Fruit fly (Drosophila melanogaster): ENCODE data around the gene Arv1.

Arv1 gene

DNA sequence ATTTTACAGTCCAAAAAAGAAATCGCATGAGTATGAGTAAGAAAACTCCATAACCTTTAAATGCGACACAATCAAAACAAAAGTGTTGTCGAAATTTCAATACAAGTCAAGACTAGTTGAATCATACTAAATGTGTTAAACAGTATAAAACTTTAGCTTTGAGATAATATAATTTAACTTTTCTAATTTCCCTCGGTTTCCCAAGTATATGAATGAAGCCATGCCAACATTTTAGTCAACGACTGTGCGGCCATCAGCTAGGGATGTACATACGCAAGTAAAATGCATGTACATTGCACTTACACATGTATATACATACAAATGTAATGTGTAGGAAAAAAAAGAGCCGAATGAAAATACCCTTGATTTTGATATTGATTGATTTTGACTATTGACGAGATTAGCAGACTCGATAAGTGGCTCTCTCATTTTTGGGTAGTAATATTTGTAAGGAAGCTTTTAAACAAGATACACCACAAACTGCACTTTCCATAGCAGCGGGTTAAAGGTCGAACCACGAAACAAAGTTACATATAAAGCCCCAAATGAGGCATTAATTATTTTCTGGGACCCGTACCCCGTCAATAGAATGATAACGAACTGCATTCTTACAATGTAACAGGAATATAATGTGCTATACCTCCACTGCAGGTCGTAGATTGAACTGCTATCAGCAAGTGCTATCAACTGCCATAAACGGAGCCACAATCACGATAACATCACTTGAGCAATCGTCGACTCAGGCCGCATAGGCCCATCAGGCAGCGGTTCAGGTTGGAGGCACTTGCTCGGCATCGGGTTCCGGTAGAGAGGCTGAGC lies 4.9 kb downstream of the Arv1 start:
- TF ChIP-seq noc (tag; optimal IDR thresholded peaks at IDR 0.05), result no peak

DNA sequence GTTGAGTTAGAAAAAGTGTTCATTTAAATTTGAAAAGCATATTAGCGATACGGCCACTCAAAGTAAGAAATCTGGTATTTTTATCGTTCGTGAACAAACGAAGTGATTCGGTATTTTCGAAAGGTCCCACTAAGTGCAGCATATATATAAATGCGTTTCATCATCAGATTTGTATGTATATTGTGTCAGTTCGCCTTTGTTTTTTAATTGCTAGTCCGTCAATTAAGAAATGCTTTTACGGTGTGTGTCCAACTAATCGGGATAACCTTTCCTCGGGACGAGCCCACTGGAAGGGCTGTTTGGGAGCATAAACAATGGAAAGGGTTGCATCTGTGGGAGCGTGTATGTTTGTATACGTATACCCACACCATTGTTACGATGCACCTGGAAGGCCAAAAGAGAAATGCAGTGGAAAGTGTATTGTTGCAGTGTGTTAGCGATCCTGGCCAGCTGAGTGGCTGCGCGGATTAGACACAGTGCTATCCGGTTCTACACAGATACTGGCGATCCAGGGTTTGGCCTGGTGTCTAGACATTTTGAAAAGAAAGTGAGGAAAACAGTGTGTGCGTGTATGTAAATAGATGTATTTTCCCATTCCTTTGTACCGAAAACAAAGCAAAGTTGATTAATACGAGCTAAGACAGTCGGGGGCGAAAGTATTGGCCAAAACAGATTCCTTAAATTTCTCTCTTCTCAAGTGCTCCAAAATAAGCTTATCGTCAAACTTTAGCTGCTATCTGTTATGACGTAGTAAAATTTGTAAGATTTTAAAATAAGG lies 5.9 kb downstream of the Arv1 start, which contains the start of gene CG7611:
Gene CG7611, plus strand, starts transcription at position 128 of the 778 bp plus-strand sequence.
- TF ChIP-seq noc (tag; optimal IDR thresholded peaks at IDR 0.05), result no peak

DNA sequence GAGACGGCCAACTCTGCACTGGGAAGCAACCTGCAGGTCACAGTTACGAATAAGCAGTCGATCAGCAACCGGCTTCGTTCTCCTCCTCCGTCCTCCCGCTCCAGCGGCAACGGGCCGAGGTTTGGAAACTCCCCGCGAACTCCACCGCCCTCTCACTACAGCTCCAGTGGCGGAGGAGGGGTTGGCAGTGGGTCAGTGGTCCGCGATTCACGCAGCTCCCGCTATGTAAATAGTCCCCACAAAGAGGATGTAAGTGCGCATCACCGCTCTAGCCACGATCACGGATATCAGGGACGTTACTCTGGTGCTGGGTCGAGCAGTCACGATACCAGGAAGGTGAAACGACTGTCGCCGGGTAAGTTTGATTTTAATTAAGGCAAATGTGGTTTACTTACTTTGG lies 10.8 kb downstream of the Arv1 start:
- TF ChIP-seq noc (tag; optimal IDR thresholded peaks at IDR 0.05), result no peak

DNA sequence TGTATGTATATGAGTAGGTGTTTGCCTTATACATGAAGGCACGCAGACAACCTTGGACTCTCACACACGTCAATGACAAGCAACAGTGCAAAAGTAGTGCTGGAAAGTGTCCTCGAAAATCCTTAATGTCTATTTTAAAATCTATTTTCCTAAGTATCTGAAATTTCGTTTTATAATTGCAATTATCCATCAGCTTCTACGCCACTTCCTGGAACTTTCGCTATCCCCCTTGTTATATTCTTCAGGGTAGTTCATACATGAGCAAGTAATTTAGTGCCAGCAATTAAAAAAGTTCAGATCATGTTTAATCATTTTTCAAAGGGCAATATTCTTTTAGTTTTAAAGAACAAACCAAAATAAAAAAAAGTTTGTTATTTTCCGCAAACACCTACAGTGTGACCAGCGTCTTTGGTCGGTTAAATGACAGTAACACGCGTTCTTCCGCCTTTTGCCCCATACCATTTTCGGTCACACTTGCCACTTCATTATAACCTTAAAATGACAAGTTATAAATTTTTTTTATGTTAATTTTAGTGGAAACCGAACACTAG lies 12.3 kb downstream of the Arv1 start:
- peak; percentile 16 for TF ChIP-seq noc (tag; optimal IDR thresholded peaks at IDR 0.05)

DNA sequence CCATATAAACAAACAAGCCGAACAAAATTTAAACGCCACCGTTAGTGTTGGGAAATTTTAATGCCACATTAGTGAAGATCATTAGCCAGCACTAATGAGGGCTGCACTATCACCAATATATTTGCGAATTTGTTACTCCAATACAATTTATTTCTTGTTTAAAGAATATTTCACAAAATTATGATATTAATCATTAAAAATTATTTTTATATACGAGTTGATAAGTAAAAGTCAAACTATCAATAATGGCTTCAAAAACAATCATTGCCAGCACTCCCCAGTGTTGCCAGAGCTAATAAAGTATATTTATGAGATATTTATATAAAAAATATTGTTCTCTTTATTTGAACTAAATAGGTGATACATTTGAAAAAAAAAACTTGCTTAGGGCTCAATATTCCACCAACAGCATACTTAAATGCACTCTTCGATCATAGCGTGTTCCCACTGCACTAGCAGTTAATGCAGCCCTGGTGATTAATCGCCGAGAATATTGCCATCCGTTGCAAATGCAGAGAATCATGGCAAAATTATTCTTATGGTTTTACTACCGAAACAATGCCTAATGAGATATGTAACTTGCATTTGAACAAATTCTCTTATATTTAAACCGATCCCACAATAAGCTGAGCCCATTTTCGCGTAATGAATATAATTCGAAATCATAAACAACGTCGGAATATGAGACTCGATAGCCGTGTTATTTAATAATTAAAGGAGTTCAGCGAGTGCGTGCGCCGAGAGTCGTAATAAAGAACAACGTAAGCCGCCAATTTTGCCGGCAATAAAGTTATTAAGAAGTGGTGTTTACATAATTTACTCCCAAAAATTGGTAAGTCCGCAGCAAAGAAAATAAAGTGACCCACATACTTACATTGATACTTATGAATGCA lies 13.1 kb downstream of the Arv1 start, which contains the start of the genes SAK and Cdk12:
Gene SAK, minus strand, starts transcription at position 65 of the 893 bp plus-strand sequence.
Gene Cdk12, plus strand, starts transcription at position 484 of the 893 bp plus-strand sequence.
- peak; percentile 86 for TF ChIP-seq noc (tag; optimal IDR thresholded peaks at IDR 0.05)

DNA sequence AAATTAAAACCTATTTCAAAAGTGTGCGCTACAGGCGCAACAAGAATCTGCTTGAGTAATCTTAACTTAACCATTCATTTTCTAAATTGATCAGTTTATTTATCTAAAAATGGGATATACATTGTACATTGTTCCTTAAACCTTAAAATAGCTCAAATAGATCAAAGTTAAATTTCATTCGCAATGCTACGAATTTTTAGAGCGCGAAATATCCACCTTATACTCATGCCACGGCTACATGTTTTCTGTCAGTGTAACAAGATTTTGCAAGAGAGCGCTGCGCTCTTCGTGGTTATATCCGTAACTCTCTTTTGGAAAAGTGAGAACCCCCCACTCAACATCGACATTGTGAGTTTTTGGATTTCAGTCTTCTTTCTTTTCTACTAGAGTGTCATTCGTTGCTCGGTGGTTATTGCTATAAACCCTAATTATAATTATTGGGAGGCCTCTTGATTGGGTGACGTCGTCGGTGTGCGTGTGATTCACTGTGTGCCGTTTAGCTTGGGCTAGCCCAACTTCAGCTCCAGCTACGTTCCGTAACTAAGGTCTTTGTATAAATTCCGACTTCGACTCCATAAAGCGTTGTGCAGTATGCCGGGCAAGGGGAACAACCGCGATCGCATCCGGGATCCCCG lies 19.5 kb downstream of the Arv1 start:
- no peak for TF ChIP-seq noc (tag; optimal IDR thresholded peaks at IDR 0.05)

DNA sequence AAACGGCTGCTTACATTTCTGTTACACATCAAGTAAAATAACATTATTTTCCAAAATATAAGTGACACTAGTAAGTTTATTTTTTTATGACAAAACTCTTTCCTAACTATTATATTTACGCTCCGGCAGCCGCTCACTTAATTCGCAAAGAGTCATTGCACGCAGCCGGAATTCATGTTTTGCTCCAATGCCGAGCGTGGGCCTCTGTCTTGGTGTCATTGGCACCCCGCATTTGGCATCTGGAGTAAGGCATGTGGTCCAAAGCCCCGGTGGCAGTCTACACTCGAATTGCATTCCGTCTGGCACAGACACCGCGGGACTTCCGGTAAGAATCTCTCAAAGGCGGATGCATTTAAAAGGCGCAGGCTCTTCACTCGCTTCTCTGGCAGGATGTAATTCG lies 20.5 kb downstream of the Arv1 start:
- TF ChIP-seq noc (tag; optimal IDR thresholded peaks at IDR 0.05), result no peak

DNA sequence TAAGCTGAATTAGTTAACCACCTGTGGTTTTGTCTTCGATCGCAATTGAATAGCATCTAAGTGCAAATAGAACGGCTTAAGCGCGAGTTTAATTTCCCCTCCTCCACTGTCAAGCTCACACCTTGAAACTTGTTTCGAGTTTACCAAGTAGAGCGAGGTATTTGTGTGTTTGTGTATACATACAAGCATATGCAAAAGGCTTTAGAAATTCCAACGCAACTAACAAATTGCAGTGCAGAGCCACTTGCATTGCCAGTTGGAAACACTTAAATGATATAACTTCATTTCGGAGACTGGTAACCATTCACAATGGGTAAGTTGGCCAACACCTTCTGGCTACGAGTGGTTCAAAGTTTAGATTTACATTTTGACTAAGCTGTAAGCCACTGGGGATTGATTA lies 21.2 kb downstream of the Arv1 start:
- no peak for TF ChIP-seq noc (tag; optimal IDR thresholded peaks at IDR 0.05)

DNA sequence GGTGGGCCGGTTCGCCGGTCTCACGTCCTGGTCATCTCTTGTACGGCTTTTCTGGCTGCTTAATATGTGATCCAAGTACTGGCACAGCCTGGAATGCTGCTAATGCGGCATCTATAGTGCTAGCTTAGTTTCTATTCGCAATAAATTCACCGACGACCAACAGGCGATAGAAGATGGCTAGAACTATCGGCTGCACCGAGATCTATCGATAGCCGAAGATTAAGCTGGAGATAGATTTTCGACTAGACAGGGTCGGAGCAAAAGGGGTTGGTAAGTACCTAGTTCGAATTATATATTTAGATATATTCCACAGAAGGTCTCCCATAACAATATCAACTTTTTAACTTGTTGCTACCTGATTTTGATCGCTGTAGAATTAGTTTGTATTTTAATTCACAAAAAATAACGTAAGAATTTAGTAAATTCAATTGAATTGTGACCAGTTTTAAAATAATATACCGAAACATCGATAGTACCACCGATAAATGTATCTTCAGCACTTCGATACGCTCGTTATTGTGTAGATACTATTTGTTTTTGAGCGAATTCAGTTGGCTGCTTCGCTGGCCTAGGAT lies 21.7 kb downstream of the Arv1 start, which contains the start of the genes Glg1 and M6:
Gene Glg1, minus strand, starts transcription at position 185 of the 575 bp plus-strand sequence.
Gene M6, plus strand, starts transcription at position 499 of the 575 bp plus-strand sequence.
- peak; percentile 56 for TF ChIP-seq noc (tag; optimal IDR thresholded peaks at IDR 0.05)

DNA sequence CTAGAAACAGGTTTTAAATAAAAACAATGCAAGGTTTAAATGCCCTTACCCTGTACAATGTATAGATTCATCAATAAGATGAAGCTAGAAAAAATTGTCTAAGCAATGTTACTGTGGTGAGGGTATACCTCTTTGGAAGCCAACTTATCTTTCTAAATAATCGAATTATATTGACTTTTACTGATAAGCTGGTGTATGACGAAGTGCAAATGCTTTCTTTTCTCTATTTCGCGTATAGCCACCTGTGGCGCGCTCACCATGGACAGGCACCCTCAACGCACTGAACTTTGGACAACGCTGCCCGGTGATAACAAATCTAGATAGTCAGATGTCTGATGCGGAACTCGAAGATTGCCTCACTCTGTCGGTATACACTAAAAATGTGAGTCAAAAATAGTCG lies 27.2 kb downstream of the Arv1 start:
- peak; percentile 58 for TF ChIP-seq noc (tag; optimal IDR thresholded peaks at IDR 0.05)

DNA sequence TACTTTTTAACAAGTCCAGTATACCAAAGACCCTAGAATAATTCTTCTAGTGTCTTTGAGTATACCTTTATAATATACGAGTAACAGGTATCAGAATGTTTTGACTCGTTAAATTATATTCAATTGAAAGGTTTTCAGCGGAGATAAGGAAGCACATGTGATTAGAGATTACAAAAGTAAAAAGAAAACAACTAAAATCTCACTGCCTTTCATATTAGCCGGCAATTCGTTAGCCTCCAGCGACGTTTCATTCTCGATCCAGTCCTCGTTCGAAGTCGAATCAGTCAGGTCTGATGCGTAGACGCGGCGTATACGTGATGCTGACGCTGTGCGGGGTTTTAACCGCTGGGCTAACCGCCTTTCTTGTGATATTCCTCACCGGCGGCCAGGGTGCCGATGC lies 28.0 kb downstream of the Arv1 start, which contains the start of gene Est-Q:
Gene Est-Q, plus strand, starts transcription at position 250 of the 400 bp plus-strand sequence.
- TF ChIP-seq noc (tag; optimal IDR thresholded peaks at IDR 0.05), result no peak

DNA sequence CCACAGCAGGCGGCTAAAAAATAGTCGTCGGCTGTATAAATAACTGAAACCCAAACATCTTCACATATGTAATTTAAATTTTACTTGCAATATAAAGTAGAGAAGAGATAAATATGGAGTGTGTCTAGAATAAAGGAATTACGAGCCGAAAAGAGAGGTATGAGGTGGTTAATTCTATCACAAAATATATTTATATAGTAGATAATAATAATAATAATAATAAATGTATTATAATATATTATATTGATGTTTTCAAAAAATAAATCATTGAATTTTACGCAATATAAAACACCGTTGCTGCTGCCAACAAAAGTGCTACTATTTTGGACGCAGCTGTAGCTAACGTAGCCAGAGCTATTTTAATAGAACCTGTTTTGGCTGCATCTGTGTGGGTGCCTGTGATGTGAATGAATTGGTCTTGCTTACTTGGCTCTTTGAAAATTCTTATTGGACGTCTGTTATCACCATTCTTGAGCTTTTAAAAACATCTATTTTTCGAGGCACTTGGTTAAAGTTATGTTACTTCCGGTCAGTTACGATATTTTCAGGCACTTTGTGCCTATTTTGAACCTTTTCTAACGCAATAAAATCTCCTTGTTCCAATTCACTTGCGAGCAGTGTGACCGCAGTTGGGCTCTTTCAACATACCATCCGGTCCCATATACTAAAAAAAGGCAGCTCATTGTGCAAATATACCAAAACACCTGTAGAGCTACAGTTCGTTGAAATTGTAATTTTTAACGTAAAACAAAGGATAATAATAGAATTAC lies 32.1 kb downstream of the Arv1 start, which contains the start of gene Hr78:
Gene Hr78, minus strand, starts transcription at position 630 of the 770 bp plus-strand sequence.
- TF ChIP-seq noc (tag; optimal IDR thresholded peaks at IDR 0.05), result peak; percentile 87

DNA sequence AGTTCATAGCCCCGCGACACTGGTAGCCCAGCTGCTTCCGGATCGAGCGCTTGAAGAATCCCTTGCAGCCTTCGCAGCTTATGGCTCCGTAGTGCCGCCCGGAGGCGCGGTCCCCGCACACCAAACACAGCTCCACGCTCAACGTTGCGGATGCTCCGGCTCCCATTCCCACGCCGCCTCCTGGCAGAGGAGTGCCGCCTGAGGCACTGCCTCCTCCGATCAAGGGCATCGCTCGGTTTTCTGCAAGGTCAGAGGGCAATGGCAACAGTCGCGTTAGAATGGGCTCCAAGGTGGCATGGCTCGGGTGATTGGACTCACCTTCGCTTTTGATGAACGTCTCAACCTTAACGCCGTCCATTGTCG lies 32.6 kb downstream of the Arv1 start:
- TF ChIP-seq noc (tag; optimal IDR thresholded peaks at IDR 0.05), result no peak
